Fruit fly (Drosophila melanogaster) whole organism, prepupa: ENCODE results near the gene RecQ5.

Source experiments
- CG10669 ChIP-seq: fragments of 200-800 bp; sonication (Bioruptor generic); optimal IDR thresholded peaks from 3 replicates; lab custom pipeline; 2018; ENCODE audit warnings: missing biosample characterization, mild to moderate bottlenecking, missing genetic modification characterization, moderate library complexity
- CG6792 ChIP-seq: fragments of 200-800 bp; sonication (Bioruptor generic); optimal IDR thresholded peaks from 3 replicates; lab custom pipeline; 2016; ENCODE audit warnings: missing biosample characterization, missing genetic modification characterization
- CG6854 ChIP-seq: fragments of 200-800 bp; sonication (Bioruptor generic); optimal IDR thresholded peaks from 2 replicates; lab custom pipeline; 2017; ENCODE audit warnings: missing biosample characterization, mild to moderate bottlenecking, missing genetic modification characterization
- Gug ChIP-seq: fragments of 200-800 bp; sonication (Bioruptor generic); IDR thresholded peaks from 2 replicates; pipeline ENCODE4 v1.3.6; 2022; ENCODE audit warnings: missing biosample characterization, missing genetic modification characterization
- spab ChIP-seq: fragments of 200-800 bp; sonication (Bioruptor generic); optimal IDR thresholded peaks from 2 replicates; lab custom pipeline; 2017; ENCODE audit warnings: missing biosample characterization, mild to moderate bottlenecking, missing genetic modification characterization, missing genetic modification reagents
- svp ChIP-seq: fragments of 200-800 bp; sonication (Bioruptor generic); peaks from one replicate; lab custom pipeline; 2016; ENCODE audit warnings: missing biosample characterization, missing genetic modification characterization
- topi ChIP-seq: fragments of 200-800 bp; sonication (Bioruptor generic); optimal IDR thresholded peaks from 3 replicates; lab custom pipeline; 2016; ENCODE audit warnings: missing biosample characterization, missing genetic modification characterization

DNA sequence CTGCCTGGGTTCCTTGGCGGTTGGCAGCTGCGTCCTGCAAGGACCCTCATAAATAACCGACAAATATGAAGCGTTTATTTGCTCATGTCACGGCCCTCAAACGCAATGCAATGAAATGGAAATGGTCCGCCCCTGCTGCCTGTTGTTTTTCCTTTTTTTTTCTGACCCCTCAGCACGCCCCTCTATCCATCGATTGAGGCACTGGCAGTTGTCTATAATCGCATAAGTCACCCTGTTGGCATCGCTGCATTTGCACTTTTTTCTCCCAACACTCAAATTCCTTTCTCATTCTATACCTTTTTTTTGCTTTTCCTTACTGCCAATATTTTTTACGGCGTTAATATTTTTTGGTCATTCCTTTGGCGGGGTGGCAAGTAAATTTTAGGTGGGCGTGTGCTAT, 39.7 kb downstream of the RecQ5 start:
- TF ChIP-seq CG6854 (GFP tag; lab: Kevin White, UChicago): no peak
- no peak for TF ChIP-seq CG6792 (GFP tag; lab: Kevin White, UChicago)
- TF ChIP-seq Gug: no peak
- no peak for TF ChIP-seq svp (GFP tag; lab: Kevin White, UChicago)
- no peak for TF ChIP-seq spab (GFP tag; lab: Kevin White, UChicago)
- TF ChIP-seq topi: no peak
- TF ChIP-seq CG10669 (GFP tag; lab: Kevin White, UChicago): no peak
